Worm (Caenorhabditis elegans) whole organism, L1 larva: ENCODE data around the gene pho-1.
A peak's percentile ranks its signal among the peaks of the same experiment; 100 is the strongest.

Source experiments
- C34B4.2 ChIP-seq: sonication (generic microtip); optimal IDR thresholded peaks from 2 replicates; lab custom pipeline; 2017; ENCODE audit warnings: mild to moderate bottlenecking, missing genetic modification characterization, missing compliant biosample characterization
- aly-2 ChIP-seq: fragments of 150-350 bp; optimal IDR thresholded peaks from 2 replicates; lab custom pipeline; 2014; ENCODE audit warnings: missing biosample characterization, missing genetic modification characterization
- blmp-1 ChIP-seq: fragments of 150-350 bp; optimal IDR thresholded peaks from 2 replicates; lab custom pipeline; 2014; ENCODE audit warnings: missing biosample characterization, missing genetic modification characterization
- ceh-8 ChIP-seq: fragments of 200-800 bp; sonication (Bioruptor generic); optimal IDR thresholded peaks from 2 replicates; lab custom pipeline; 2018; ENCODE audit warnings: mild to moderate bottlenecking, missing genetic modification characterization, moderate library complexity, missing compliant biosample characterization
- ceh-82 ChIP-seq, 3 experiments: fragments of 150-350 bp in 1 of 3; sonication (generic microtip) in 2 of 3; optimal IDR thresholded peaks; 2 replicates each; lab custom pipeline; 2014 to 2017; ENCODE audit warnings: missing biosample characterization in 3 of 3, missing genetic modification characterization in 3 of 3
- dpl-1 ChIP-seq, 3 experiments: fragments of 150-350 bp in 2 of 3; sonication (generic microtip) in 1 of 3; optimal IDR thresholded peaks; 2 replicates each; lab custom pipeline; 2014 to 2017; ENCODE audit warnings: missing biosample characterization in 3 of 3, missing genetic modification characterization in 3 of 3, missing genetic modification reagents in 3 of 3
- efl-3 ChIP-seq: fragments of 200-800 bp; sonication (Bioruptor generic); optimal IDR thresholded peaks from 2 replicates; lab custom pipeline; 2018; ENCODE audit warnings: mild to moderate bottlenecking, missing genetic modification characterization, missing compliant biosample characterization
- egl-27 ChIP-seq, 2 experiments: fragments of 150-350 bp in 1 of 2; sonication (generic microtip); optimal IDR thresholded peaks; 3 replicates each; lab custom pipeline; 2017 to 2018; ENCODE audit warnings: missing biosample characterization in 2 of 2, missing genetic modification characterization in 2 of 2, missing genetic modification reagents in 2 of 2
- ets-5 ChIP-seq: fragments of 200-800 bp; sonication (Bioruptor generic); IDR thresholded peaks from 2 replicates; pipeline ENCODE4 v1.3.6; 2022; ENCODE audit warnings: missing genetic modification characterization, missing compliant biosample characterization
- fkh-10 ChIP-seq: sonication (generic microtip); optimal IDR thresholded peaks from 2 replicates; lab custom pipeline; 2017; ENCODE audit warnings: missing biosample characterization, missing genetic modification reagents, missing genetic modification characterization
- fkh-8 ChIP-seq: sonication (generic microtip); optimal IDR thresholded peaks from 2 replicates; lab custom pipeline; 2016; ENCODE audit warnings: mild to moderate bottlenecking, missing genetic modification characterization, missing compliant biosample characterization
- fos-1 ChIP-seq: fragments of 150-350 bp; optimal IDR thresholded peaks from 2 replicates; lab custom pipeline; 2014; ENCODE audit warnings: missing biosample characterization, missing genetic modification characterization
- hlh-4 ChIP-seq: sonication (generic microtip); optimal IDR thresholded peaks from 2 replicates; lab custom pipeline; 2016; ENCODE audit warnings: mild to moderate bottlenecking, missing genetic modification characterization, missing compliant biosample characterization
- jun-1 ChIP-seq: fragments of 150-350 bp; optimal IDR thresholded peaks from 2 replicates; lab custom pipeline; 2014; ENCODE audit warnings: missing biosample characterization, missing genetic modification reagents, missing genetic modification characterization
- lin-13 ChIP-seq: fragments of 150-350 bp; optimal IDR thresholded peaks from 2 replicates; lab custom pipeline; 2014; ENCODE audit warnings: missing biosample characterization, missing genetic modification reagents, missing genetic modification characterization
- lin-14 ChIP-seq: fragments of 200-800 bp; sonication (Bioruptor generic); optimal IDR thresholded peaks from 2 replicates; lab custom pipeline; 2018; ENCODE audit warnings: mild to moderate bottlenecking, missing genetic modification characterization, moderate library complexity, missing compliant biosample characterization
- lin-15B ChIP-seq: fragments of 150-350 bp; sonication (generic microtip); optimal IDR thresholded peaks from 3 replicates; lab custom pipeline; 2014; ENCODE audit warnings: missing biosample characterization, missing genetic modification characterization
- lin-35 ChIP-seq, 2 experiments: fragments of 150-350 bp; optimal IDR thresholded peaks; 2 replicates each; lab custom pipeline; 2014; ENCODE audit warnings: missing biosample characterization in 2 of 2, missing genetic modification characterization in 2 of 2, missing genetic modification reagents in 2 of 2
- lin-39 ChIP-seq: fragments of 150-350 bp; optimal IDR thresholded peaks from 2 replicates; lab custom pipeline; 2014; ENCODE audit warnings: missing biosample characterization, missing genetic modification reagents, missing genetic modification characterization
- lir-3 ChIP-seq: sonication (generic microtip); optimal IDR thresholded peaks from 2 replicates; lab custom pipeline; 2016; ENCODE audit warnings: mild to moderate bottlenecking, missing genetic modification characterization, moderate library complexity, missing compliant biosample characterization; ENCODE audit not compliant: poor library complexity
- lsy-2 ChIP-seq, 2 experiments: fragments of 150-350 bp; optimal IDR thresholded peaks; 2 replicates each; lab custom pipeline; 2014; ENCODE audit warnings: missing biosample characterization in 2 of 2, missing genetic modification characterization in 2 of 2
- mdl-1 ChIP-seq, 2 experiments: fragments of 150-350 bp; optimal IDR thresholded peaks; 2 replicates each; lab custom pipeline; 2014 to 2017; ENCODE audit warnings: missing biosample characterization in 2 of 2, missing genetic modification characterization in 2 of 2, inconsistent platforms in 1 of 2
- mef-2 ChIP-seq: fragments of 150-350 bp; optimal IDR thresholded peaks from 2 replicates; lab custom pipeline; 2014; ENCODE audit warnings: missing biosample characterization, missing genetic modification characterization
- mep-1 ChIP-seq: fragments of 150-350 bp; optimal IDR thresholded peaks from 2 replicates; lab custom pipeline; 2014; ENCODE audit warnings: missing biosample characterization, missing genetic modification characterization
- nhr-12 ChIP-seq: sonication (generic microtip); optimal IDR thresholded peaks from 2 replicates; lab custom pipeline; 2017; ENCODE audit warnings: missing biosample characterization, missing genetic modification characterization
- nhr-20 ChIP-seq: sonication (generic microtip); optimal IDR thresholded peaks from 2 replicates; lab custom pipeline; 2016; ENCODE audit warnings: mild to moderate bottlenecking, missing genetic modification characterization, missing compliant biosample characterization
- nhr-237 ChIP-seq: fragments of 150-350 bp; optimal IDR thresholded peaks from 2 replicates; lab custom pipeline; 2014; ENCODE audit warnings: missing biosample characterization, missing genetic modification characterization
- nhr-28 ChIP-seq: fragments of 150-350 bp; optimal IDR thresholded peaks from 2 replicates; lab custom pipeline; 2014; ENCODE audit warnings: missing biosample characterization, missing genetic modification characterization
- nhr-47 ChIP-seq: sonication (generic microtip); optimal IDR thresholded peaks from 2 replicates; lab custom pipeline; 2016; ENCODE audit warnings: mild to moderate bottlenecking, missing genetic modification characterization, moderate library complexity, missing compliant biosample characterization
- nhr-71 ChIP-seq: sonication (generic microtip); optimal IDR thresholded peaks from 2 replicates; lab custom pipeline; 2016; ENCODE audit warnings: mild to moderate bottlenecking, missing genetic modification characterization, moderate library complexity, missing compliant biosample characterization
- pax-3 ChIP-seq: fragments of 200-800 bp; sonication (Bioruptor generic); optimal IDR thresholded peaks from 2 replicates; lab custom pipeline; 2018; ENCODE audit warnings: mild to moderate bottlenecking, missing genetic modification characterization, moderate library complexity, missing compliant biosample characterization
- sptf-1 ChIP-seq: fragments of 150-350 bp; optimal IDR thresholded peaks from 2 replicates; lab custom pipeline; 2014; ENCODE audit warnings: missing biosample characterization, missing genetic modification characterization
- tbx-2 ChIP-seq: sonication (generic microtip); optimal IDR thresholded peaks from 2 replicates; lab custom pipeline; 2016; ENCODE audit warnings: missing genetic modification characterization, missing compliant biosample characterization
- unc-130 ChIP-seq: fragments of 150-350 bp; optimal IDR thresholded peaks from 2 replicates; lab custom pipeline; 2017; ENCODE audit warnings: missing biosample characterization, missing genetic modification characterization, inconsistent platforms
- unc-86 ChIP-seq: sonication (generic microtip); optimal IDR thresholded peaks from 2 replicates; lab custom pipeline; 2016; ENCODE audit warnings: missing genetic modification characterization, missing compliant biosample characterization
- zip-4 ChIP-seq: fragments of 200-800 bp; sonication (Bioruptor generic); optimal IDR thresholded peaks from 2 replicates; lab custom pipeline; 2018; ENCODE audit warnings: mild to moderate bottlenecking, missing genetic modification characterization, moderate library complexity, missing compliant biosample characterization

Gene pho-1

ce11 chrII:5276736-5277135, 41.1 kb upstream of the pho-1 start (continued):
- TF ChIP-seq lin-13 (GFP tag; lab: Kevin White, UChicago) (no peak), nhr-71 (tag; lab: Kevin White, UChicago) (peak; percentile 34), mep-1 (tag; lab: Kevin White, UChicago) (no peak), lsy-2 (tag; optimal IDR thresholded peaks at IDR 0.05; lab: Kevin White, UChicago) (peak in 1 of 2 experiments; percentile 47), fkh-10 (GFP tag; lab: Kevin White, UChicago) (peak; percentile 74), fos-1 (no peak), unc-86 (tag; lab: Kevin White, UChicago) (peak; percentile 46), blmp-1 (tag; lab: Kevin White, UChicago) (no peak), nhr-28 (tag; lab: Kevin White, UChicago) (no peak), egl-27 (tag; optimal IDR thresholded peaks at IDR 0.05; lab: Kevin White, UChicago) (no peak), nhr-47 (tag; lab: Kevin White, UChicago) (no peak), nhr-12 (tag; lab: Kevin White, UChicago) (no peak)

- TF ChIP-seq blmp-1 (tag; lab: Kevin White, UChicago) (no peak), unc-130 (tag; lab: Kevin White, UChicago) (no peak), jun-1 (tag; lab: Kevin White, UChicago) (no peak), mdl-1 (tag; optimal IDR thresholded peaks at IDR 0.05; lab: Kevin White, UChicago) (no peak), fkh-10 (GFP tag; lab: Kevin White, UChicago) (peak; percentile 91), pax-3 (tag; lab: Kevin White, UChicago) (no peak), sptf-1 (tag; lab: Kevin White, UChicago) (no peak), tbx-2 (peak; percentile 31), mep-1 (tag; lab: Kevin White, UChicago) (no peak), lir-3 (tag; lab: Kevin White, UChicago) (no peak), nhr-71 (tag; lab: Kevin White, UChicago) (peak; percentile 20), lin-35 (GFP tag; optimal IDR thresholded peaks at IDR 0.05; lab: Kevin White, UChicago) (no peak), lsy-2 (tag; optimal IDR thresholded peaks at IDR 0.05; lab: Kevin White, UChicago) (peak in 1 of 2 experiments; percentile 4), aly-2 (tag; lab: Kevin White, UChicago) (no peak), zip-4 (GFP tag; lab: Kevin White, UChicago) (no peak), mef-2 (tag; lab: Kevin White, UChicago) (no peak), lin-14 (GFP tag; lab: Kevin White, UChicago) (peak; percentile 82), dpl-1 (GFP tag; optimal IDR thresholded peaks at IDR 0.05; lab: Kevin White, UChicago) (peak in 1 of 3 experiments; percentile 2), unc-86 (tag; lab: Kevin White, UChicago) (no peak), nhr-28 (tag; lab: Kevin White, UChicago) (no peak), hlh-4 (tag; lab: Kevin White, UChicago) (no peak)
Measured at ce11 chrII:5271729-5272322, 36.2 kb upstream of the pho-1 start, which contains the start of gene drn-1. Gene drn-1 (minus strand): TSS chrII:5271845.

ce11 chrII:5268977-5269376, 33.3 kb upstream of the pho-1 start:
- TF ChIP-seq efl-3 (GFP tag; lab: Kevin White, UChicago) (no peak), lin-15B (tag; lab: Kevin White, UChicago) (no peak), ceh-8 (GFP tag; lab: Kevin White, UChicago) (no peak), lin-39 (tag; lab: Kevin White, UChicago) (no peak), fkh-10 (GFP tag; lab: Kevin White, UChicago) (no peak), nhr-71 (tag; lab: Kevin White, UChicago) (no peak), nhr-20 (tag; lab: Kevin White, UChicago) (no peak), fkh-8 (no peak), mep-1 (tag; lab: Kevin White, UChicago) (no peak), lin-13 (GFP tag; lab: Kevin White, UChicago) (no peak), ceh-82 (tag; optimal IDR thresholded peaks at IDR 0.05; lab: Kevin White, UChicago) (no peak), unc-130 (tag; lab: Kevin White, UChicago) (no peak), ets-5 (GFP tag; lab: Robert Waterston, UW) (no peak), C34B4.2 (tag; lab: Kevin White, UChicago) (no peak), nhr-237 (no peak)
